Worm (Caenorhabditis elegans) whole organism, L3 larva: ENCODE measurements around the gene syx-3.

Experiments used
- R02D3.7 ChIP-seq: fragments of 150-350 bp; optimal IDR thresholded peaks from 2 replicates; lab custom pipeline; 2014; ENCODE audit warnings: missing biosample characterization, missing genetic modification characterization
- ama-1 ChIP-seq: fragments of 150-350 bp; optimal IDR thresholded peaks from 2 replicates; lab custom pipeline; 2018
- hmg-11 ChIP-seq: sonication (generic microtip); optimal IDR thresholded peaks from 2 replicates; lab custom pipeline; 2016; ENCODE audit warnings: missing genetic modification characterization, missing compliant biosample characterization
- lin-15B ChIP-seq: fragments of 150-350 bp; optimal IDR thresholded peaks from 2 replicates; lab custom pipeline; 2014; ENCODE audit warnings: missing biosample characterization, missing genetic modification characterization
- lin-39 ChIP-seq: fragments of 150-350 bp; optimal IDR thresholded peaks from 2 replicates; lab custom pipeline; 2018; ENCODE audit warnings: missing biosample characterization, missing genetic modification reagents, missing genetic modification characterization
- nfya-1 ChIP-seq: sonication (generic microtip); optimal IDR thresholded peaks from 2 replicates; lab custom pipeline; 2017; ENCODE audit warnings: missing genetic modification characterization, mild to moderate bottlenecking, missing compliant biosample characterization, antibody characterized with exemption, moderate library complexity; ENCODE audit not compliant: insufficient read depth
- nhr-77 ChIP-seq: fragments of 150-350 bp; optimal IDR thresholded peaks from 2 replicates; lab custom pipeline; 2014; ENCODE audit warnings: missing biosample characterization, missing genetic modification characterization
- snpc-4 ChIP-seq: fragments of 150-350 bp; optimal IDR thresholded peaks from 2 replicates; lab custom pipeline; 2014; ENCODE audit warnings: missing biosample characterization, missing genetic modification characterization
- tbx-2 ChIP-seq: sonication (generic microtip); optimal IDR thresholded peaks from 2 replicates; lab custom pipeline; 2016; ENCODE audit warnings: mild to moderate bottlenecking, missing genetic modification characterization, missing compliant biosample characterization
- unc-62 ChIP-seq: fragments of 150-350 bp; sonication (generic microtip); optimal IDR thresholded peaks from 4 replicates; lab custom pipeline; 2014; ENCODE audit warnings: missing biosample characterization, missing genetic modification reagents, missing genetic modification characterization
- zag-1 ChIP-seq: fragments of 150-350 bp; optimal IDR thresholded peaks from 2 replicates; lab custom pipeline; 2014; ENCODE audit warnings: missing biosample characterization, missing genetic modification characterization

DNA sequence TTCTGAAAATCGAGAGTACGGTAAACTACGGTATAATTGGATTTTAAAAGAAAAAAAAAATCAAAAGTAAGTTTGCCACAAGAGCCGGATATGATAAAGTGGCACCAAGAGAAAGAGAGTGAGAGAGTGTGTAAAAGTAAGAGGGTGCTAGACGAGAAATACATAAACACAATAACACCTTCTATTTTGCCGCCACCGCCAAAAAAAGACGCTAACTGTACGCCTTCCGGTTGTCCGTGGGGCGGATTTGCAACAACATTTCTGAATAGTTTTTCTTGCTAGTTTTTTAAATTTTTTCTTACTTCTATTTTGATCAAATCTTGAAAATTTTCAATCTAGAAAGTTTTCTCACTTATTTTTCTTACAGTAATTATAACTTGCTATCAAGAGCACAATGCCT is 23.7 kb downstream of the syx-3 start, which contains the start of gene F35C8.8:
- TF ChIP-seq lin-15B (no peak), unc-62 (GFP tag; lab: Kevin White, UChicago) (no peak), snpc-4 (tag; lab: Kevin White, UChicago) (no peak), lin-39 (no peak), R02D3.7 (tag; lab: Kevin White, UChicago) (no peak), ama-1 (lab: Kevin White, UChicago) (no peak), zag-1 (tag; lab: Kevin White, UChicago) (no peak), hmg-11 (tag; lab: Kevin White, UChicago) (no peak), nhr-77 (tag; lab: Kevin White, UChicago) (no peak), nfya-1 (tag; lab: Kevin White, UChicago) (no peak), tbx-2 (tag; lab: Kevin White, UChicago) (no peak)
